Worm (Caenorhabditis elegans): ENCODE measurements around the gene nphp-4.

Gene nphp-4

ce11 chrV:11782809-11783440, 60.6 kb downstream of the nphp-4 start, which contains the start of gene F55A11.11:
Gene F55A11.11 (plus strand): TSS chrV:11783149.
- TF ChIP-seq fax-1 (tag; optimal IDR thresholded peaks at IDR 0.05) (peak; percentile 88), K02D7.2 (tag; optimal IDR thresholded peaks at IDR 0.05) (peak; percentile 91), fkh-10 (GFP tag; optimal IDR thresholded peaks at IDR 0.05) (peak; percentile 85), lim-6 (tag; optimal IDR thresholded peaks at IDR 0.05) (peak; percentile 48), C08G9.2 (tag; optimal IDR thresholded peaks at IDR 0.05) (peak; percentile 82), npax-4 (tag; optimal IDR thresholded peaks at IDR 0.05) (peak; percentile 90), ceh-48 (tag; optimal IDR thresholded peaks at IDR 0.05) (peak; percentile 91), eyg-1 (tag; optimal IDR thresholded peaks at IDR 0.05) (peak; percentile 89), nfya-1 (tag; optimal IDR thresholded peaks at IDR 0.05) (peak; percentile 81), pha-2 (tag; optimal IDR thresholded peaks at IDR 0.05) (peak; percentile 98), rnt-1 (tag; optimal IDR thresholded peaks at IDR 0.05) (peak; percentile 92), C38D4.7 (GFP tag; optimal IDR thresholded peaks at IDR 0.05) (peak; percentile 89), unc-86 (tag; optimal IDR thresholded peaks at IDR 0.05) (peak; percentile 85), dmd-4 (tag; optimal IDR thresholded peaks at IDR 0.05; ENCODE audit: borderline replicate concordance) (peak; percentile 83), mec-3 (tag; optimal IDR thresholded peaks at IDR 0.05; ENCODE audit: borderline replicate concordance) (peak; percentile 80), ceh-9 (tag; optimal IDR thresholded peaks at IDR 0.05) (peak; percentile 88), fkh-6 (tag; optimal IDR thresholded peaks at IDR 0.05) (peak; percentile 94), ref-2 (tag; optimal IDR thresholded peaks at IDR 0.05) (peak; percentile 95), nhr-232 (tag; optimal IDR thresholded peaks at IDR 0.05) (peak; percentile 93), sdc-2 (tag; optimal IDR thresholded peaks at IDR 0.05) (peak; percentile 87), syd-9 (tag; optimal IDR thresholded peaks at IDR 0.05) (peak; percentile 95), unc-55 (GFP tag; optimal IDR thresholded peaks at IDR 0.05) (no peak), ets-4 (tag; optimal IDR thresholded peaks at IDR 0.05) (peak; percentile 63), tbx-2 (tag; optimal IDR thresholded peaks at IDR 0.05) (peak; percentile 94), ceh-30 (tag; optimal IDR thresholded peaks at IDR 0.05) (no peak), odd-2 (tag; optimal IDR thresholded peaks at IDR 0.05) (peak; percentile 56), lin-11 (tag; optimal IDR thresholded peaks at IDR 0.05) (peak; percentile 91), Y22D7AL.16 (tag; optimal IDR thresholded peaks at IDR 0.05) (peak; percentile 89), pha-4 (tag; optimal IDR thresholded peaks at IDR 0.05) (no peak), ttx-3 (tag; optimal IDR thresholded peaks at IDR 0.05) (peak; percentile 82), sox-4 (tag; optimal IDR thresholded peaks at IDR 0.05) (peak; percentile 97), dve-1 (tag; optimal IDR thresholded peaks at IDR 0.05) (peak; percentile 89), ceh-24 (tag; optimal IDR thresholded peaks at IDR 0.05) (peak; percentile 88), madf-2 (tag; optimal IDR thresholded peaks at IDR 0.05) (peak; percentile 91), ceh-18 (tag; optimal IDR thresholded peaks at IDR 0.05) (peak; percentile 79), ceh-45 (GFP tag; IDR thresholded peaks at IDR 0.05) (peak; percentile 81; the same call in 1 of the 2 replicates), T23F11.4 (GFP tag; optimal IDR thresholded peaks at IDR 0.05) (peak; percentile 92), ahr-1 (tag; optimal IDR thresholded peaks at IDR 0.05) (peak; percentile 88), gmeb-2 (tag; optimal IDR thresholded peaks at IDR 0.05) (peak; percentile 94), K09A11.1 (tag; optimal IDR thresholded peaks at IDR 0.05; ENCODE audit: insufficient read depth) (peak; percentile 78), hlh-8 (tag; optimal IDR thresholded peaks at IDR 0.05) (peak; percentile 85), sox-2 (GFP tag; IDR thresholded peaks at IDR 0.05) (peak; percentile 89), ceh-6 (GFP tag; optimal IDR thresholded peaks at IDR 0.05) (peak; percentile 96), pqm-1 (tag; optimal IDR thresholded peaks at IDR 0.05) (peak; percentile 95), pag-3 (tag; optimal IDR thresholded peaks at IDR 0.05; ENCODE audit: borderline replicate concordance) (peak; percentile 75), hlh-6 (tag; optimal IDR thresholded peaks at IDR 0.05) (peak; percentile 93), unc-42 (tag; optimal IDR thresholded peaks at IDR 0.05) (no peak), F13H6.1 (tag; optimal IDR thresholded peaks at IDR 0.05) (peak; percentile 87), pros-1 (tag; optimal IDR thresholded peaks at IDR 0.05) (peak; percentile 73), unc-3 (GFP tag; conservative IDR thresholded peaks at IDR 0.05) (peak; percentile 93), unc-3 (tag; optimal IDR thresholded peaks at IDR 0.05) (peak; percentile 92), ceh-31 (tag; optimal IDR thresholded peaks at IDR 0.05) (peak; percentile 85)
